Fruit fly (Drosophila melanogaster) whole organism, prepupa: ENCODE results near the gene Madm.

ENCODE experiments used
- CG11762 ChIP-seq: fragments of 200-800 bp; sonication (Bioruptor generic); optimal IDR thresholded peaks from 3 replicates; lab custom pipeline; 2016; ENCODE audit warnings: missing biosample characterization, missing genetic modification characterization; ENCODE audit not compliant: insufficient read depth
- CG15336 ChIP-seq: fragments of 200-800 bp; sonication (Bioruptor generic); IDR thresholded peaks from 2 replicates; pipeline ENCODE4 v1.3.6; 2022; ENCODE audit warnings: missing biosample characterization, missing genetic modification characterization
- CG1621 ChIP-seq: fragments of 200-800 bp; sonication (Bioruptor generic); optimal IDR thresholded peaks from 3 replicates; lab custom pipeline; 2018; ENCODE audit warnings: missing biosample characterization, mild to moderate bottlenecking, missing genetic modification characterization
- CG32006 ChIP-seq: fragments of 200-800 bp; sonication (Bioruptor generic); optimal IDR thresholded peaks from 3 replicates; lab custom pipeline; 2017; ENCODE audit warnings: missing biosample characterization, mild to moderate bottlenecking, missing genetic modification characterization
- CG4318 ChIP-seq: fragments of 200-800 bp; sonication (Bioruptor generic); optimal IDR thresholded peaks from 3 replicates; lab custom pipeline; 2017; ENCODE audit warnings: missing biosample characterization, mild to moderate bottlenecking, missing genetic modification characterization
- CG6276 ChIP-seq: fragments of 200-800 bp; sonication (Bioruptor generic); optimal IDR thresholded peaks from 2 replicates; lab custom pipeline; 2017; ENCODE audit warnings: missing biosample characterization, mild to moderate bottlenecking, missing genetic modification characterization
- Eip75B ChIP-seq: fragments of 200-800 bp; sonication (Bioruptor generic); optimal IDR thresholded peaks from 3 replicates; lab custom pipeline; 2016; ENCODE audit warnings: missing biosample characterization, missing genetic modification characterization
- Ets21C ChIP-seq: fragments of 200-800 bp; sonication (Bioruptor generic); optimal IDR thresholded peaks from 3 replicates; lab custom pipeline; 2016; ENCODE audit warnings: missing biosample characterization, missing genetic modification characterization
- Lpt ChIP-seq: fragments of 200-800 bp; sonication (Bioruptor generic); optimal IDR thresholded peaks from 3 replicates; lab custom pipeline; 2016; ENCODE audit warnings: missing biosample characterization, missing genetic modification characterization
- Met ChIP-seq: fragments of 200-800 bp; sonication (Bioruptor generic); optimal IDR thresholded peaks from 3 replicates; lab custom pipeline; 2016; ENCODE audit warnings: missing biosample characterization, missing genetic modification characterization
- OdsH ChIP-seq: fragments of 200-800 bp; sonication (Bioruptor generic); optimal IDR thresholded peaks from 3 replicates; lab custom pipeline; 2016; ENCODE audit warnings: missing biosample characterization, missing genetic modification characterization
- Sox102F ChIP-seq: fragments of 200-800 bp; sonication (Bioruptor generic); optimal IDR thresholded peaks from 2 replicates; lab custom pipeline; 2016; ENCODE audit warnings: missing biosample characterization, mild to moderate bottlenecking, missing genetic modification characterization
- Sox14 ChIP-seq: fragments of 200-800 bp; sonication (Bioruptor generic); optimal IDR thresholded peaks from 3 replicates; lab custom pipeline; 2016; ENCODE audit warnings: missing biosample characterization, missing genetic modification characterization
- pdm3 ChIP-seq: fragments of 200-800 bp; sonication (Bioruptor generic); optimal IDR thresholded peaks from 3 replicates; lab custom pipeline; 2016; ENCODE audit warnings: missing biosample characterization, missing genetic modification characterization

DNA sequence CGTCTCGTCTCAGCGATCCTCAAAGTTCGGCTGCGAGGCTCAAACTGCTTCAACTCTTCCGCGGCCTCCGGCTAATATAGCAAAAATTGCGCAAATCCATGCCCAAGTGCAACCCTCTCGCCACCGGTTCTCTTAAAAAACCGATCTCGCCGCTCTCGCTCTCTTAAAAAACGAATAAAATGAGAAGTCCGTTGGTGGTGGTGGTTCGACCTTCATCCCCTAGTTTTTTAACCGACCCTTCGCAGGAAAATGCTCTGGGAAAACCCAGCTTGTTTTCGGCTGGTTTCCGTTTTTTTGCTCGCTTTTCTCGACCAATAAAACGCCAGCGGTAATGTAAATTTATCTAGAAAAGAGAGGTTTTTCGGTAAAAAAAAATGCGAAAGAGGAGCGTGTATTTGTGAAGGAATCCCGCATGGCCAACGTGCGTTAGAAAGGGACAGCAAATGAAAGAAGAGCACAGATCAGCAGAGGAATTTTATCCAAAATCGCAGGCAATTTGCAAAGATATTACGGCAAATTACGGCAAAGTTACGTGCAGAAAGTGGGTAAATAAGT, 25.5 kb upstream of the Madm start, which contains the start of gene cas:
- TF ChIP-seq CG32006 (no peak), CG4318 (GFP tag; lab: Kevin White, UChicago) (no peak), Sox102F (GFP tag; lab: Kevin White, UChicago) (no peak), Lpt (GFP tag; lab: Kevin White, UChicago) (no peak), CG1621 (tag; lab: Kevin White, UChicago) (no peak), Met (GFP tag; lab: Kevin White, UChicago) (no peak), Ets21C (GFP tag; lab: Kevin White, UChicago) (no peak), CG6276 (GFP tag; lab: Kevin White, UChicago) (no peak), Eip75B (no peak), pdm3 (no peak), OdsH (GFP tag; lab: Kevin White, UChicago) (no peak), CG15336 (GFP tag; lab: Robert Waterston, UW) (no peak), Sox14 (no peak), CG11762 (GFP tag; lab: Kevin White, UChicago) (no peak)
